Fruit fly (Drosophila melanogaster) whole organism, embryonic: ENCODE data around the gene CG8509.
A peak's percentile ranks its signal among the peaks of the same experiment; 100 is the strongest.

Experiments used
- BEAF-32 ChIP-seq: fragments of 200-800 bp; sonication (Bioruptor generic); optimal IDR thresholded peaks from 3 replicates; lab custom pipeline; 2017; ENCODE audit warnings: missing biosample characterization, missing genetic modification characterization, mild to moderate bottlenecking, moderate library complexity, missing genetic modification reagents
- CG10209 ChIP-seq: fragments of 200-800 bp; sonication (Bioruptor generic); optimal IDR thresholded peaks from 3 replicates; lab custom pipeline; 2017; ENCODE audit warnings: missing biosample characterization, mild to moderate bottlenecking, missing genetic modification characterization, missing genetic modification reagents
- CG10979 ChIP-seq: fragments of 200-800 bp; sonication (Bioruptor generic); optimal IDR thresholded peaks from 2 replicates; lab custom pipeline; 2018; ENCODE audit warnings: missing biosample characterization, mild to moderate bottlenecking, missing genetic modification characterization, moderate library complexity
- CG13296 ChIP-seq: fragments of 200-800 bp; sonication (Bioruptor generic); optimal IDR thresholded peaks from 3 replicates; lab custom pipeline; 2018; ENCODE audit warnings: missing biosample characterization, mild to moderate bottlenecking, missing genetic modification characterization
- CG14014 ChIP-seq: fragments of 200-800 bp; sonication (Bioruptor generic); IDR thresholded peaks from 2 replicates; pipeline ENCODE4 v1.3.6; 2022; ENCODE audit warnings: missing biosample characterization, missing genetic modification characterization
- CG14441 ChIP-seq: fragments of 200-800 bp; sonication (Bioruptor generic); IDR thresholded peaks from 2 replicates; pipeline ENCODE4 v1.3.6; 2022; ENCODE audit warnings: missing biosample characterization, missing genetic modification characterization
- CG14710 ChIP-seq: fragments of 200-800 bp; sonication (Bioruptor generic); optimal IDR thresholded peaks from 3 replicates; lab custom pipeline; 2019; ENCODE audit warnings: missing biosample characterization, mild to moderate bottlenecking, missing genetic modification characterization, moderate library complexity
- CG14860 ChIP-seq: fragments of 200-800 bp; sonication (Bioruptor generic); IDR thresholded peaks from 3 replicates; pipeline ENCODE4 v1.3.6; 2022; ENCODE audit warnings: missing biosample characterization, missing genetic modification characterization; ENCODE audit not compliant: partially characterized antibody
- CG15269 ChIP-seq: fragments of 200-800 bp; sonication (Bioruptor generic); optimal IDR thresholded peaks from 2 replicates; lab custom pipeline; 2018; ENCODE audit warnings: missing biosample characterization, mild to moderate bottlenecking, missing genetic modification characterization, moderate library complexity
- CG17829 ChIP-seq: fragments of 200-800 bp; optimal IDR thresholded peaks from 2 replicates; lab custom pipeline; 2019; ENCODE audit warnings: missing biosample characterization, mild to moderate bottlenecking, missing genetic modification characterization, moderate library complexity
- CG18262 ChIP-seq: fragments of 200-800 bp; optimal IDR thresholded peaks from 3 replicates; lab custom pipeline; 2019; ENCODE audit warnings: missing biosample characterization, mild to moderate bottlenecking, missing genetic modification characterization, moderate library complexity
- CG2129 ChIP-seq: fragments of 200-800 bp; sonication (Bioruptor generic); IDR thresholded peaks from 2 replicates; pipeline ENCODE4 v1.3.6; 2022; ENCODE audit warnings: missing biosample characterization, missing genetic modification characterization; ENCODE audit not compliant: partially characterized antibody
- CG31388 ChIP-seq: fragments of 200-800 bp; sonication (Bioruptor generic); optimal IDR thresholded peaks from 2 replicates; lab custom pipeline; 2016; ENCODE audit warnings: missing biosample characterization, missing genetic modification characterization
- CG34422 ChIP-seq: fragments of 200-800 bp; sonication (Bioruptor generic); IDR thresholded peaks from 3 replicates; pipeline ENCODE4 v1.3.6; 2022; ENCODE audit warnings: missing biosample characterization, missing genetic modification characterization
- CG4617 ChIP-seq: fragments of 200-800 bp; sonication (Bioruptor generic); optimal IDR thresholded peaks from 3 replicates; lab custom pipeline; 2016; ENCODE audit warnings: missing biosample characterization, missing genetic modification characterization, borderline replicate concordance
- CG7357 ChIP-seq: fragments of 200-800 bp; sonication (Bioruptor generic); IDR thresholded peaks from 3 replicates; pipeline ENCODE4 v1.3.6; 2022; ENCODE audit warnings: missing biosample characterization, missing genetic modification characterization
- CG9727 ChIP-seq: fragments of 200-800 bp; sonication (Bioruptor generic); optimal IDR thresholded peaks from 3 replicates; lab custom pipeline; 2017; ENCODE audit warnings: missing biosample characterization, mild to moderate bottlenecking, missing genetic modification characterization
- Ets97D ChIP-seq: fragments of 200-800 bp; sonication (Bioruptor generic); optimal IDR thresholded peaks from 3 replicates; lab custom pipeline; 2016; ENCODE audit warnings: missing biosample characterization, missing genetic modification characterization
- Gug ChIP-seq: fragments of 200-800 bp; sonication (Bioruptor generic); IDR thresholded peaks from 4 replicates; pipeline ENCODE4 v1.3.6; 2022; ENCODE audit warnings: missing biosample characterization, missing genetic modification characterization
- HLH4C ChIP-seq: fragments of 200-800 bp; sonication (Bioruptor generic); IDR thresholded peaks from 3 replicates; pipeline ENCODE4 v1.3.6; 2022; ENCODE audit warnings: missing biosample characterization, missing genetic modification characterization; ENCODE audit not compliant: partially characterized antibody
- HLHmδ ChIP-seq: fragments of 200-800 bp; sonication (Bioruptor generic); optimal IDR thresholded peaks from 2 replicates; lab custom pipeline; 2018; ENCODE audit warnings: missing biosample characterization, mild to moderate bottlenecking, missing genetic modification characterization, moderate library complexity
- HmgZ ChIP-seq: fragments of 200-800 bp; sonication (Bioruptor generic); optimal IDR thresholded peaks from 2 replicates; lab custom pipeline; 2018; ENCODE audit warnings: missing biosample characterization, mild to moderate bottlenecking, missing genetic modification characterization
- Kr ChIP-seq: fragments of 200-800 bp; sonication (Bioruptor generic); optimal IDR thresholded peaks from 2 replicates; lab custom pipeline; 2017; ENCODE audit warnings: missing biosample characterization, mild to moderate bottlenecking, missing genetic modification characterization
- Mes4 ChIP-seq: fragments of 200-800 bp; sonication (Bioruptor generic); optimal IDR thresholded peaks from 2 replicates; lab custom pipeline; 2016; ENCODE audit warnings: missing biosample characterization, missing genetic modification characterization
- Neu2 ChIP-seq: fragments of 200-800 bp; sonication (Bioruptor generic); optimal IDR thresholded peaks from 3 replicates; lab custom pipeline; 2016; ENCODE audit warnings: missing biosample characterization, missing genetic modification characterization, borderline replicate concordance
- Nf-YB ChIP-seq: fragments of 200-800 bp; sonication (Bioruptor generic); optimal IDR thresholded peaks from 3 replicates; lab custom pipeline; 2019; ENCODE audit warnings: missing biosample characterization, mild to moderate bottlenecking, missing genetic modification characterization, moderate library complexity
- Nf-YC ChIP-seq: fragments of 200-800 bp; optimal IDR thresholded peaks from 3 replicates; lab custom pipeline; 2019; ENCODE audit warnings: missing biosample characterization, mild to moderate bottlenecking, missing genetic modification characterization, moderate library complexity
- Oli ChIP-seq: fragments of 200-800 bp; sonication (Bioruptor generic); optimal IDR thresholded peaks from 2 replicates; lab custom pipeline; 2018; ENCODE audit warnings: missing biosample characterization, mild to moderate bottlenecking, missing genetic modification characterization, moderate library complexity
- Side ChIP-seq: fragments of 200-800 bp; sonication (Bioruptor generic); optimal IDR thresholded peaks from 2 replicates; lab custom pipeline; 2016; ENCODE audit warnings: missing biosample characterization, missing genetic modification characterization
- TFAM ChIP-seq: fragments of 200-800 bp; sonication (Bioruptor generic); optimal IDR thresholded peaks from 2 replicates; lab custom pipeline; 2017; ENCODE audit warnings: missing biosample characterization, missing genetic modification characterization, inconsistent platforms
- ac ChIP-seq: fragments of 200-800 bp; sonication (Bioruptor generic); optimal IDR thresholded peaks from 3 replicates; lab custom pipeline; 2017; ENCODE audit warnings: missing biosample characterization, mild to moderate bottlenecking, missing genetic modification characterization
- bsh ChIP-seq, 2 experiments: fragments of 200-800 bp; sonication (Bioruptor generic); optimal IDR thresholded peaks; 2 replicates each; lab custom pipeline; 2017 to 2018; ENCODE audit warnings: mild to moderate bottlenecking in 2 of 2, missing biosample characterization in 2 of 2, missing genetic modification characterization in 2 of 2, moderate library complexity in 1 of 2
- cas ChIP-seq: fragments of 200-800 bp; sonication (Bioruptor generic); IDR thresholded peaks from 2 replicates; pipeline ENCODE4 v1.3.6; 2022; ENCODE audit warnings: missing biosample characterization, missing genetic modification characterization
- dimm ChIP-seq: fragments of 200-800 bp; sonication (Bioruptor generic); IDR thresholded peaks from 2 replicates; pipeline ENCODE4 v1.3.6; 2022; ENCODE audit warnings: missing biosample characterization, missing genetic modification characterization
- en ChIP-seq: fragments of 200-800 bp; sonication (Bioruptor generic); optimal IDR thresholded peaks from 2 replicates; lab custom pipeline; 2016; ENCODE audit warnings: missing biosample characterization, missing genetic modification characterization
- gcm ChIP-seq: fragments of 200-800 bp; sonication (Bioruptor generic); optimal IDR thresholded peaks from 2 replicates; lab custom pipeline; 2019; ENCODE audit warnings: missing biosample characterization, mild to moderate bottlenecking, missing genetic modification characterization, moderate library complexity
- insv ChIP-seq, 2 experiments: fragments of 200-800 bp; sonication (Bioruptor generic); optimal IDR thresholded peaks; 3 replicates each; lab custom pipeline; 2016 to 2018; ENCODE audit warnings: missing biosample characterization in 2 of 2, missing genetic modification characterization in 2 of 2
- jigr1 ChIP-seq: fragments of 200-800 bp; sonication (Bioruptor generic); IDR thresholded peaks from 3 replicates; pipeline ENCODE4 v1.3.6; 2022; ENCODE audit warnings: missing biosample characterization, missing genetic modification characterization
- luna ChIP-seq: fragments of 200-800 bp; sonication (Bioruptor generic); optimal IDR thresholded peaks from 2 replicates; lab custom pipeline; 2016; ENCODE audit warnings: missing biosample characterization, missing genetic modification characterization
- oc ChIP-seq: fragments of 200-800 bp; sonication (Bioruptor generic); optimal IDR thresholded peaks from 2 replicates; lab custom pipeline; 2018; ENCODE audit warnings: missing biosample characterization, mild to moderate bottlenecking, missing genetic modification characterization, moderate library complexity
- pb ChIP-seq: fragments of 200-800 bp; sonication (Bioruptor generic); optimal IDR thresholded peaks from 3 replicates; lab custom pipeline; 2016; ENCODE audit warnings: missing biosample characterization, missing genetic modification characterization
- phol ChIP-seq: fragments of 200-800 bp; sonication (Bioruptor generic); optimal IDR thresholded peaks from 3 replicates; lab custom pipeline; 2018; ENCODE audit warnings: missing biosample characterization, mild to moderate bottlenecking, missing genetic modification characterization, moderate library complexity
- sqz ChIP-seq: fragments of 200-800 bp; sonication (Bioruptor generic); optimal IDR thresholded peaks from 3 replicates; lab custom pipeline; 2018; ENCODE audit warnings: missing biosample characterization, mild to moderate bottlenecking, missing genetic modification characterization
- stc ChIP-seq: fragments of 200-800 bp; sonication (Bioruptor generic); IDR thresholded peaks from 2 replicates; pipeline ENCODE4 v1.3.6; 2022; ENCODE audit warnings: missing biosample characterization, missing genetic modification characterization
- tin ChIP-seq: fragments of 200-800 bp; sonication (Bioruptor generic); optimal IDR thresholded peaks from 3 replicates; lab custom pipeline; 2016; ENCODE audit warnings: missing biosample characterization, missing genetic modification characterization
- ttk ChIP-seq: fragments of 200-800 bp; sonication (Bioruptor generic); IDR thresholded peaks from 2 replicates; pipeline ENCODE4 v2.1.2; 2022; ENCODE audit warnings: missing biosample characterization, missing genetic modification characterization
- usp ChIP-seq: fragments of >200 bp; optimal IDR thresholded peaks from 2 replicates; lab custom pipeline; 2017; ENCODE audit warnings: missing biosample characterization, missing genetic modification characterization
- zf30C ChIP-seq: fragments of 200-800 bp; sonication (Bioruptor generic); optimal IDR thresholded peaks from 3 replicates; lab custom pipeline; 2018; ENCODE audit warnings: missing biosample characterization, mild to moderate bottlenecking, missing genetic modification characterization
- zfh2 ChIP-seq: fragments of 200-800 bp; sonication (Bioruptor generic); optimal IDR thresholded peaks from 2 replicates; lab custom pipeline; 2016; ENCODE audit warnings: missing biosample characterization, missing genetic modification characterization

CG8509 gene

dm6 chrX:15760447-15761297 is 48.7 kb upstream of the CG8509 start, which contains the start of the genes Graf and mRpL3 (continued):
- TF ChIP-seq zf30C (GFP tag; lab: Kevin White, UChicago): no peak
- no peak for TF ChIP-seq ttk
- TF ChIP-seq Neu2 (GFP tag; lab: Kevin White, UChicago): no peak
- peak in 1 of 2 experiments; percentile 21 for TF ChIP-seq insv (GFP tag; optimal IDR thresholded peaks at IDR 0.05; lab: Kevin White, UChicago)
- TF ChIP-seq TFAM: no peak
- TF ChIP-seq CG34422 (GFP tag; lab: Robert Waterston, UW): no peak
- no peak for TF ChIP-seq bsh (GFP tag; optimal IDR thresholded peaks at IDR 0.05; lab: Kevin White, UChicago)
- no peak for TF ChIP-seq pb (GFP tag; lab: Kevin White, UChicago)
- TF ChIP-seq Mes4 (GFP tag; lab: Kevin White, UChicago): no peak
- no peak for TF ChIP-seq zfh2 (GFP tag; lab: Kevin White, UChicago)
- TF ChIP-seq CG17829 (tag; lab: Kevin White, UChicago): no peak
- TF ChIP-seq gcm (GFP tag; lab: Kevin White, UChicago): no peak
- TF ChIP-seq sqz (GFP tag; lab: Kevin White, UChicago): peak; percentile 52
- no peak for TF ChIP-seq CG13296 (GFP tag; lab: Kevin White, UChicago)
- no peak for TF ChIP-seq dimm (GFP tag; lab: Robert Waterston, UW)
- no peak for TF ChIP-seq Kr (GFP tag; lab: Kevin White, UChicago)
- peak; percentile 86 for TF ChIP-seq BEAF-32
- no peak for TF ChIP-seq Side (GFP tag; lab: Kevin White, UChicago)
- TF ChIP-seq CG9727: no peak
- no peak for TF ChIP-seq HLHmδ
- TF ChIP-seq jigr1 (GFP tag; lab: Robert Waterston, UW): no peak
- no peak for TF ChIP-seq oc (tag; lab: Kevin White, UChicago)
- no peak for TF ChIP-seq tin (GFP tag; lab: Kevin White, UChicago)
- TF ChIP-seq ac (GFP tag; lab: Kevin White, UChicago): no peak
- no peak for TF ChIP-seq Oli (tag; lab: Kevin White, UChicago)
- TF ChIP-seq stc: no peak
- no peak for TF ChIP-seq luna (GFP tag; lab: Kevin White, UChicago)
- TF ChIP-seq CG4617 (GFP tag; lab: Kevin White, UChicago): no peak
- TF ChIP-seq CG14860 (GFP tag; lab: Robert Waterston, UW): peak; percentile 90
- peak; percentile 12 for TF ChIP-seq phol (tag; lab: Kevin White, UChicago)
- TF ChIP-seq Nf-YC: no peak
- TF ChIP-seq usp: no peak
- no peak for TF ChIP-seq CG10979
- no peak for TF ChIP-seq Ets97D (GFP tag; lab: Kevin White, UChicago)
- TF ChIP-seq CG14014 (GFP tag; lab: Robert Waterston, UW): no peak
- TF ChIP-seq CG10209 (GFP tag; lab: Kevin White, UChicago): no peak
- no peak for TF ChIP-seq CG31388 (GFP tag; lab: Kevin White, UChicago)
- TF ChIP-seq CG2129 (GFP tag; lab: Robert Waterston, UW): peak; percentile 81
- peak; percentile 41 for TF ChIP-seq CG14710 (tag; lab: Kevin White, UChicago)
- no peak for TF ChIP-seq CG18262
- 0 out of 2 replicates have a peak, but pooled peaks have one; percentile 14 for TF ChIP-seq CG14441 (GFP tag; lab: Robert Waterston, UW)
- TF ChIP-seq CG15269: no peak
- no peak for TF ChIP-seq cas
- no peak for TF ChIP-seq Gug (GFP tag; lab: Robert Waterston, UW)
- peak; percentile 85 for TF ChIP-seq CG7357 (GFP tag; lab: Robert Waterston, UW)
- no peak for TF ChIP-seq HmgZ (tag; lab: Kevin White, UChicago)
- peak; percentile 91 for TF ChIP-seq HLH4C (GFP tag; lab: Robert Waterston, UW)
- no peak for TF ChIP-seq en
- no peak for TF ChIP-seq Nf-YB (GFP tag; lab: Kevin White, UChicago)
